Fruit fly (Drosophila melanogaster) whole organism, embryonic: Measurements from ENCODE around the gene CG32625.

Experiments used
- Asciz ChIP-seq: fragments of 200-800 bp; sonication (Bioruptor generic); optimal IDR thresholded peaks from 2 replicates; lab custom pipeline; 2017; ENCODE audit warnings: missing biosample characterization, mild to moderate bottlenecking, missing genetic modification characterization, missing genetic modification reagents
- CG14965 ChIP-seq: fragments of 200-800 bp; sonication (Bioruptor generic); optimal IDR thresholded peaks from 2 replicates; lab custom pipeline; 2016; ENCODE audit warnings: missing biosample characterization, missing genetic modification characterization, borderline replicate concordance
- CG15011 ChIP-seq: fragments of 200-800 bp; sonication (Bioruptor generic); optimal IDR thresholded peaks from 3 replicates; lab custom pipeline; 2018; ENCODE audit warnings: missing biosample characterization, mild to moderate bottlenecking, missing genetic modification characterization
- CG15479 ChIP-seq: fragments of 200-800 bp; sonication (Bioruptor generic); optimal IDR thresholded peaks from 3 replicates; lab custom pipeline; 2019; ENCODE audit warnings: missing biosample characterization, mild to moderate bottlenecking, missing genetic modification characterization, moderate library complexity
- CG1602 ChIP-seq: fragments of 200-800 bp; sonication (Bioruptor generic); optimal IDR thresholded peaks from 3 replicates; lab custom pipeline; 2016; ENCODE audit warnings: missing biosample characterization, missing genetic modification characterization
- CG16863 ChIP-seq: fragments of 200-800 bp; sonication (Bioruptor generic); optimal IDR thresholded peaks from 3 replicates; lab custom pipeline; 2016; ENCODE audit warnings: missing biosample characterization, missing genetic modification characterization
- CG17328 ChIP-seq: fragments of 200-800 bp; sonication (Bioruptor generic); IDR thresholded peaks from 2 replicates; pipeline ENCODE4 v1.3.6; 2022; ENCODE audit warnings: missing biosample characterization, missing genetic modification characterization
- CG17568 ChIP-seq: fragments of 200-800 bp; sonication (Bioruptor generic); optimal IDR thresholded peaks from 2 replicates; lab custom pipeline; 2018; ENCODE audit warnings: missing biosample characterization, mild to moderate bottlenecking, missing genetic modification characterization, moderate library complexity
- CG17802 ChIP-seq: fragments of 200-800 bp; sonication (Bioruptor generic); optimal IDR thresholded peaks from 2 replicates; lab custom pipeline; 2018; ENCODE audit warnings: missing biosample characterization, mild to moderate bottlenecking, missing genetic modification characterization, moderate library complexity
- CG31441 ChIP-seq: fragments of 200-800 bp; sonication (Bioruptor generic); IDR thresholded peaks from 2 replicates; pipeline ENCODE4 v1.3.6; 2022; ENCODE audit warnings: missing biosample characterization, missing genetic modification characterization
- CG42726 ChIP-seq: fragments of 200-800 bp; sonication (Bioruptor generic); IDR thresholded peaks from 2 replicates; pipeline ENCODE4 v1.3.6; 2022; ENCODE audit warnings: missing biosample characterization, missing genetic modification characterization; ENCODE audit not compliant: partially characterized antibody
- CG4424 ChIP-seq: fragments of 200-800 bp; sonication (Bioruptor generic); optimal IDR thresholded peaks from 3 replicates; lab custom pipeline; 2016; ENCODE audit warnings: missing biosample characterization, missing genetic modification characterization
- CG6813 ChIP-seq: fragments of 200-800 bp; sonication (Bioruptor generic); optimal IDR thresholded peaks from 2 replicates; lab custom pipeline; 2017; ENCODE audit warnings: missing biosample characterization, missing genetic modification characterization, mild to moderate bottlenecking, moderate library complexity, missing genetic modification reagents
- CG7745 ChIP-seq: fragments of 200-800 bp; sonication (Bioruptor generic); optimal IDR thresholded peaks from 2 replicates; lab custom pipeline; 2018; ENCODE audit warnings: missing biosample characterization, mild to moderate bottlenecking, missing genetic modification characterization, moderate library complexity
- CG7987 ChIP-seq: fragments of 200-800 bp; sonication (Bioruptor generic); optimal IDR thresholded peaks from 2 replicates; lab custom pipeline; 2018; ENCODE audit warnings: missing biosample characterization, mild to moderate bottlenecking, missing genetic modification characterization, moderate library complexity
- D19B ChIP-seq: fragments of 200-800 bp; sonication (Bioruptor generic); optimal IDR thresholded peaks from 2 replicates; lab custom pipeline; 2017; ENCODE audit warnings: missing biosample characterization, mild to moderate bottlenecking, missing genetic modification characterization
- Dip3 ChIP-seq: fragments of 200-800 bp; sonication (Bioruptor generic); optimal IDR thresholded peaks from 3 replicates; lab custom pipeline; 2016; ENCODE audit warnings: missing biosample characterization, missing genetic modification characterization
- Dll ChIP-seq: fragments of 200-800 bp; sonication (Bioruptor generic); IDR thresholded peaks from 4 replicates; pipeline ENCODE4 v1.3.6; 2022; ENCODE audit warnings: missing biosample characterization, missing genetic modification characterization; ENCODE audit not compliant: partially characterized antibody
- Ets97D ChIP-seq: fragments of 200-800 bp; sonication (Bioruptor generic); optimal IDR thresholded peaks from 3 replicates; lab custom pipeline; 2016; ENCODE audit warnings: missing biosample characterization, missing genetic modification characterization
- Fer1 ChIP-seq: fragments of 200-800 bp; sonication (Bioruptor generic); optimal IDR thresholded peaks from 2 replicates; lab custom pipeline; 2017; ENCODE audit warnings: missing biosample characterization, mild to moderate bottlenecking, missing genetic modification characterization
- Fer3 ChIP-seq: fragments of 200-800 bp; sonication (Bioruptor generic); optimal IDR thresholded peaks from 2 replicates; lab custom pipeline; 2018; ENCODE audit warnings: missing biosample characterization, mild to moderate bottlenecking, missing genetic modification characterization, moderate library complexity
- Hr39 ChIP-seq: fragments of >200 bp; optimal IDR thresholded peaks from 2 replicates; lab custom pipeline; 2017
- Lpt ChIP-seq: fragments of >200 bp; optimal IDR thresholded peaks from 2 replicates; lab custom pipeline; 2018; ENCODE audit warnings: missing biosample characterization, missing genetic modification characterization
- Myb ChIP-seq: fragments of 200-800 bp; sonication (Bioruptor generic); optimal IDR thresholded peaks from 2 replicates; lab custom pipeline; 2016; ENCODE audit warnings: missing biosample characterization, missing genetic modification characterization
- Nf-YB ChIP-seq: fragments of 200-800 bp; sonication (Bioruptor generic); optimal IDR thresholded peaks from 3 replicates; lab custom pipeline; 2019; ENCODE audit warnings: missing biosample characterization, mild to moderate bottlenecking, missing genetic modification characterization, moderate library complexity
- Tbp ChIP-seq: fragments of >200 bp; optimal IDR thresholded peaks from 2 replicates; lab custom pipeline; 2018; ENCODE audit warnings: missing biosample characterization, missing genetic modification characterization
- ab ChIP-seq: fragments of 200-800 bp; sonication (Bioruptor generic); optimal IDR thresholded peaks from 2 replicates; lab custom pipeline; 2016; ENCODE audit warnings: missing biosample characterization, missing genetic modification characterization
- ac ChIP-seq: fragments of 200-800 bp; sonication (Bioruptor generic); optimal IDR thresholded peaks from 3 replicates; lab custom pipeline; 2017; ENCODE audit warnings: missing biosample characterization, mild to moderate bottlenecking, missing genetic modification characterization
- amos ChIP-seq: fragments of 200-800 bp; sonication (Bioruptor generic); IDR thresholded peaks from 2 replicates; pipeline ENCODE4 v1.3.6; 2022; ENCODE audit warnings: missing biosample characterization, missing genetic modification characterization; ENCODE audit not compliant: partially characterized antibody
- ara ChIP-seq: fragments of 200-800 bp; sonication (Bioruptor generic); IDR thresholded peaks from 2 replicates; pipeline ENCODE4 v1.3.6; 2022; ENCODE audit warnings: missing biosample characterization, missing genetic modification characterization
- az2 ChIP-seq: fragments of 200-800 bp; sonication (Bioruptor generic); optimal IDR thresholded peaks from 3 replicates; lab custom pipeline; 2016; ENCODE audit warnings: missing biosample characterization, missing genetic modification characterization
- chm ChIP-seq: fragments of 200-800 bp; sonication (Bioruptor generic); IDR thresholded peaks from 2 replicates; pipeline ENCODE4 v1.3.6; 2022; ENCODE audit warnings: missing biosample characterization, missing genetic modification characterization
- dmrt99B ChIP-seq: fragments of 200-800 bp; sonication (Bioruptor generic); optimal IDR thresholded peaks from 2 replicates; lab custom pipeline; 2018; ENCODE audit warnings: missing biosample characterization, mild to moderate bottlenecking, missing genetic modification characterization, moderate library complexity
- emc ChIP-seq: fragments of 200-800 bp; sonication (Bioruptor generic); optimal IDR thresholded peaks from 2 replicates; lab custom pipeline; 2016; ENCODE audit warnings: missing biosample characterization, missing genetic modification characterization
- ems ChIP-seq: fragments of 200-800 bp; sonication (Bioruptor generic); optimal IDR thresholded peaks from 3 replicates; lab custom pipeline; 2016; ENCODE audit warnings: missing biosample characterization, missing genetic modification characterization
- eyg ChIP-seq: fragments of 200-800 bp; sonication (Bioruptor generic); optimal IDR thresholded peaks from 3 replicates; lab custom pipeline; 2016; ENCODE audit warnings: missing biosample characterization, missing genetic modification characterization
- hth ChIP-seq: fragments of >200 bp; optimal IDR thresholded peaks from 2 replicates; lab custom pipeline; 2017; ENCODE audit warnings: inconsistent platforms
- ind ChIP-seq: fragments of 200-800 bp; sonication (Bioruptor generic); optimal IDR thresholded peaks from 3 replicates; lab custom pipeline; 2016; ENCODE audit warnings: missing biosample characterization, missing genetic modification characterization
- jing ChIP-seq: fragments of 200-800 bp; sonication (Bioruptor generic); optimal IDR thresholded peaks from 2 replicates; lab custom pipeline; 2018; ENCODE audit warnings: missing biosample characterization, mild to moderate bottlenecking, missing genetic modification characterization
- jumu ChIP-seq: fragments of 200-800 bp; sonication (Bioruptor generic); optimal IDR thresholded peaks from 3 replicates; lab custom pipeline; 2016; ENCODE audit warnings: missing biosample characterization, missing genetic modification characterization
- nerfin-2 ChIP-seq: fragments of 200-800 bp; sonication (Bioruptor generic); IDR thresholded peaks from 2 replicates; pipeline ENCODE4 v1.3.6; 2022; ENCODE audit warnings: missing biosample characterization, missing genetic modification characterization; ENCODE audit not compliant: partially characterized antibody
- nmo ChIP-seq: fragments of 200-800 bp; sonication (Bioruptor generic); optimal IDR thresholded peaks from 2 replicates; lab custom pipeline; 2018; ENCODE audit warnings: missing biosample characterization, mild to moderate bottlenecking, missing genetic modification characterization, moderate library complexity
- pita ChIP-seq: fragments of 200-800 bp; sonication (Bioruptor generic); optimal IDR thresholded peaks from 2 replicates; lab custom pipeline; 2017; ENCODE audit warnings: missing biosample characterization, mild to moderate bottlenecking, missing genetic modification characterization
- psq ChIP-seq: fragments of 200-800 bp; sonication (Bioruptor generic); optimal IDR thresholded peaks from 2 replicates; lab custom pipeline; 2017; ENCODE audit warnings: missing biosample characterization, missing genetic modification characterization
- slou ChIP-seq: fragments of 200-800 bp; sonication (Bioruptor generic); optimal IDR thresholded peaks from 3 replicates; lab custom pipeline; 2016; ENCODE audit warnings: missing biosample characterization, missing genetic modification characterization
- slp2 ChIP-seq: fragments of 200-800 bp; sonication (Bioruptor generic); optimal IDR thresholded peaks from 2 replicates; lab custom pipeline; 2016; ENCODE audit warnings: missing biosample characterization, missing genetic modification characterization
- tll ChIP-seq, 2 experiments: fragments of 200-800 bp in 1 of 2; fragments of >200 bp in 1 of 2; sonication (Bioruptor generic) in 1 of 2; optimal IDR thresholded peaks; 2 replicates each; lab custom pipeline; 2017 to 2019; ENCODE audit warnings: missing biosample characterization in 2 of 2, missing genetic modification characterization in 2 of 2, mild to moderate bottlenecking in 1 of 2, moderate library complexity in 1 of 2
- trem ChIP-seq: fragments of 200-800 bp; optimal IDR thresholded peaks from 3 replicates; lab custom pipeline; 2019; ENCODE audit warnings: missing biosample characterization, mild to moderate bottlenecking, missing genetic modification characterization, moderate library complexity
- ttk ChIP-seq: fragments of 200-800 bp; sonication (Bioruptor generic); IDR thresholded peaks from 2 replicates; pipeline ENCODE4 v2.1.2; 2022; ENCODE audit warnings: missing biosample characterization, missing genetic modification characterization
- wor ChIP-seq: fragments of 200-800 bp; sonication (Bioruptor generic); IDR thresholded peaks from 2 replicates; pipeline ENCODE4 v1.3.6; 2022; ENCODE audit warnings: missing biosample characterization, missing genetic modification characterization

Gene CG32625

dm6 chrX:13756776-13757312 is at the start of gene CG32625, which contains the start of gene Rtc1 (continued):
- no peak for TF ChIP-seq tll (GFP tag; optimal IDR thresholded peaks at IDR 0.05; lab: Kevin White, UChicago)
- no peak for TF ChIP-seq ab (GFP tag; lab: Kevin White, UChicago)
- TF ChIP-seq amos (GFP tag; lab: Robert Waterston, UW), result no peak; the same call in 1 of the 2 replicates
- TF ChIP-seq jing, result no peak
- no peak for TF ChIP-seq CG7745 (tag; lab: Kevin White, UChicago)
- TF ChIP-seq Fer1, result peak; percentile 47
- no peak for TF ChIP-seq slp2 (GFP tag; lab: Kevin White, UChicago)
- no peak for TF ChIP-seq ac (GFP tag; lab: Kevin White, UChicago)
- peak; percentile 40 for TF ChIP-seq Ets97D (GFP tag; lab: Kevin White, UChicago)
- TF ChIP-seq Tbp (GFP tag; lab: Kevin White, UChicago), result no peak
- TF ChIP-seq az2 (GFP tag; lab: Kevin White, UChicago), result peak; percentile 49
- TF ChIP-seq CG15011 (GFP tag; lab: Kevin White, UChicago), result no peak
- TF ChIP-seq Nf-YB (GFP tag; lab: Kevin White, UChicago), result peak; percentile 7
- no peak for TF ChIP-seq CG17568
- peak; percentile 76 for TF ChIP-seq Dll (GFP tag; lab: Robert Waterston, UW)
- no peak for TF ChIP-seq Asciz (GFP tag; lab: Kevin White, UChicago)
- peak; percentile 48; the same call in 1 of the 2 replicates for TF ChIP-seq ara
- no peak for TF ChIP-seq hth (lab: Kevin White, UChicago)
- no peak for TF ChIP-seq CG7987 (GFP tag; lab: Kevin White, UChicago)
- no peak for TF ChIP-seq CG16863 (GFP tag; lab: Kevin White, UChicago)
- TF ChIP-seq jumu (GFP tag; lab: Kevin White, UChicago), result no peak
- TF ChIP-seq dmrt99B, result peak; percentile 50
- 0 out of 2 replicates have a peak, but pooled peaks have one; percentile 24 for TF ChIP-seq chm (GFP tag; lab: Robert Waterston, UW)
- TF ChIP-seq CG14965 (GFP tag; lab: Kevin White, UChicago), result no peak
- peak; percentile 39; the same call in 1 of the 2 replicates for TF ChIP-seq CG31441 (GFP tag; lab: Robert Waterston, UW)
- no peak for TF ChIP-seq emc (GFP tag; lab: Kevin White, UChicago)
- TF ChIP-seq CG17328 (GFP tag; lab: Robert Waterston, UW), result peak; percentile 54; the same call in 1 of the 2 replicates
- TF ChIP-seq ems (GFP tag; lab: Kevin White, UChicago), result no peak
- TF ChIP-seq ttk (GFP tag; lab: Robert Waterston, UW), result no peak
- TF ChIP-seq nerfin-2, result peak; percentile 52; the same call in 1 of the 2 replicates
- no peak for TF ChIP-seq Lpt (GFP tag; lab: Kevin White, UChicago)
- peak; percentile 54 for TF ChIP-seq CG15479 (GFP tag; lab: Kevin White, UChicago)
- TF ChIP-seq CG6813 (GFP tag; lab: Kevin White, UChicago), result no peak
- no peak for TF ChIP-seq eyg
- no peak for TF ChIP-seq CG42726
- TF ChIP-seq Fer3 (tag; lab: Kevin White, UChicago), result peak; percentile 46
- no peak for TF ChIP-seq wor (GFP tag; lab: Robert Waterston, UW)
- peak; percentile 47 for TF ChIP-seq CG4424
- peak; percentile 97 for TF ChIP-seq trem (tag; lab: Kevin White, UChicago)
- peak; percentile 63 for TF ChIP-seq nmo (GFP tag; lab: Kevin White, UChicago)
- TF ChIP-seq ind (GFP tag; lab: Kevin White, UChicago), result peak; percentile 31
- peak; percentile 10 for TF ChIP-seq CG1602 (GFP tag; lab: Kevin White, UChicago)
- no peak for TF ChIP-seq Myb (GFP tag; lab: Kevin White, UChicago)
- no peak for TF ChIP-seq pita (GFP tag; lab: Kevin White, UChicago)
- TF ChIP-seq CG17802, result no peak
- TF ChIP-seq slou (GFP tag; lab: Kevin White, UChicago), result no peak
- no peak for TF ChIP-seq Hr39 (lab: Kevin White, UChicago)
- TF ChIP-seq D19B (GFP tag; lab: Kevin White, UChicago), result no peak
- peak; percentile 21 for TF ChIP-seq Dip3
- TF ChIP-seq psq (GFP tag; lab: Kevin White, UChicago), result no peak
